Fruit fly (Drosophila melanogaster) whole organism, pupa: ENCODE measurements around the gene CG15210.

Source experiments
- CG4496 ChIP-seq: fragments of 200-800 bp; sonication (Bioruptor generic); IDR thresholded peaks from 3 replicates; pipeline ENCODE4 v1.3.6; 2022; ENCODE audit warnings: missing biosample characterization, missing genetic modification characterization
- CG9948 ChIP-seq: fragments of 200-800 bp; sonication (Bioruptor generic); optimal IDR thresholded peaks from 2 replicates; lab custom pipeline; 2018; ENCODE audit warnings: missing biosample characterization, mild to moderate bottlenecking, missing genetic modification characterization, moderate library complexity
- Ets98B ChIP-seq: fragments of 200-800 bp; sonication (Bioruptor generic); IDR thresholded peaks from 2 replicates; pipeline ENCODE4 v1.3.6; 2022; ENCODE audit warnings: missing biosample characterization, missing genetic modification characterization
- Pif1B ChIP-seq: fragments of 200-800 bp; sonication (Bioruptor generic); optimal IDR thresholded peaks from 3 replicates; lab custom pipeline; 2016; ENCODE audit warnings: missing biosample characterization, missing genetic modification characterization

dm6 chrX:10848565-10848964 lies 9.5 kb downstream of the CG15210 start, which contains the start of gene CG2202:
- TF ChIP-seq CG9948 (tag; lab: Kevin White, UChicago) = no peak
- TF ChIP-seq Pif1B (GFP tag; lab: Kevin White, UChicago) = no peak
- no peak for TF ChIP-seq Ets98B (GFP tag; lab: Robert Waterston, UW)
- no peak for TF ChIP-seq CG4496
